Fruit fly (Drosophila melanogaster) whole organism, embryonic: Measurements from ENCODE around the gene rt.
A peak's percentile ranks its signal among the peaks of the same experiment; 100 is the strongest.

Experiments
- ATbp ChIP-seq: fragments of 200-800 bp; sonication (Bioruptor generic); optimal IDR thresholded peaks from 2 replicates; lab custom pipeline; 2017; ENCODE audit warnings: missing biosample characterization, mild to moderate bottlenecking, missing genetic modification characterization, missing genetic modification reagents
- Bdp1 ChIP-seq: fragments of 200-800 bp; sonication (Bioruptor generic); optimal IDR thresholded peaks from 3 replicates; lab custom pipeline; 2016; ENCODE audit warnings: missing biosample characterization, missing genetic modification characterization
- Bgb ChIP-seq: fragments of 200-800 bp; sonication (Bioruptor generic); IDR thresholded peaks from 2 replicates; pipeline ENCODE4 v1.3.6; 2022; ENCODE audit warnings: missing biosample characterization, missing genetic modification characterization; ENCODE audit not compliant: partially characterized antibody
- C15 ChIP-seq: fragments of 200-800 bp; sonication (Bioruptor generic); IDR thresholded peaks from 3 replicates; pipeline ENCODE4 v1.3.6; 2022; ENCODE audit warnings: missing biosample characterization, missing genetic modification characterization
- CG10543 ChIP-seq: fragments of 200-800 bp; sonication (Bioruptor generic); optimal IDR thresholded peaks from 3 replicates; lab custom pipeline; 2017; ENCODE audit warnings: missing biosample characterization, mild to moderate bottlenecking, missing genetic modification characterization, moderate library complexity
- CG11695 ChIP-seq: fragments of 200-800 bp; sonication (Bioruptor generic); IDR thresholded peaks from 3 replicates; pipeline ENCODE4 v1.3.6; 2022; ENCODE audit warnings: missing biosample characterization, missing genetic modification characterization
- CG13287 ChIP-seq: fragments of 200-800 bp; sonication (Bioruptor generic); IDR thresholded peaks from 2 replicates; pipeline ENCODE4 v1.3.6; 2022; ENCODE audit warnings: missing biosample characterization, missing genetic modification characterization; ENCODE audit not compliant: partially characterized antibody
- CG15696 ChIP-seq: fragments of 200-800 bp; sonication (Bioruptor generic); optimal IDR thresholded peaks from 2 replicates; lab custom pipeline; 2019; ENCODE audit warnings: missing biosample characterization, mild to moderate bottlenecking, missing genetic modification characterization, moderate library complexity
- CG1647 ChIP-seq: fragments of 200-800 bp; sonication (Bioruptor generic); optimal IDR thresholded peaks from 3 replicates; lab custom pipeline; 2016; ENCODE audit warnings: missing biosample characterization, missing genetic modification characterization
- CG17912 ChIP-seq: fragments of 200-800 bp; sonication (Bioruptor generic); optimal IDR thresholded peaks from 2 replicates; lab custom pipeline; 2018; ENCODE audit warnings: missing biosample characterization, mild to moderate bottlenecking, missing genetic modification characterization
- CG1792 ChIP-seq: fragments of 200-800 bp; sonication (Bioruptor generic); optimal IDR thresholded peaks from 2 replicates; lab custom pipeline; 2016; ENCODE audit warnings: missing biosample characterization, missing genetic modification characterization
- CG3163 ChIP-seq: fragments of 200-800 bp; sonication (Bioruptor generic); optimal IDR thresholded peaks from 3 replicates; lab custom pipeline; 2016; ENCODE audit warnings: missing biosample characterization, missing genetic modification characterization
- CG32772 ChIP-seq: fragments of 200-800 bp; sonication (Bioruptor generic); IDR thresholded peaks from 2 replicates; pipeline ENCODE4 v1.3.6; 2022; ENCODE audit warnings: missing biosample characterization, missing genetic modification characterization
- CG6791 ChIP-seq: fragments of 200-800 bp; sonication (Bioruptor generic); IDR thresholded peaks from 3 replicates; pipeline ENCODE4 v1.3.6; 2022; ENCODE audit warnings: missing biosample characterization, missing genetic modification characterization; ENCODE audit not compliant: partially characterized antibody
- CG7839 ChIP-seq: fragments of 200-800 bp; sonication (Bioruptor generic); optimal IDR thresholded peaks from 3 replicates; lab custom pipeline; 2018; ENCODE audit warnings: missing biosample characterization, mild to moderate bottlenecking, missing genetic modification characterization, moderate library complexity
- CG9609 ChIP-seq: fragments of 200-800 bp; sonication (Bioruptor generic); optimal IDR thresholded peaks from 3 replicates; lab custom pipeline; 2016; ENCODE audit warnings: missing biosample characterization, missing genetic modification characterization
- Dbx ChIP-seq: fragments of 200-800 bp; sonication (Bioruptor generic); IDR thresholded peaks from 3 replicates; pipeline ENCODE4 v1.3.6; 2022; ENCODE audit warnings: missing biosample characterization, missing genetic modification characterization
- Dfd ChIP-seq, 2 experiments: fragments of >200 bp; optimal IDR thresholded peaks; 2 replicates each; lab custom pipeline; 2017; ENCODE audit warnings: missing biosample characterization in 2 of 2, missing genetic modification characterization in 2 of 2
- Ets65A ChIP-seq: fragments of 200-800 bp; sonication (Bioruptor generic); peaks from one replicate; lab custom pipeline; 2016; ENCODE audit warnings: missing biosample characterization, missing genetic modification characterization
- Ets97D ChIP-seq: fragments of 200-800 bp; sonication (Bioruptor generic); optimal IDR thresholded peaks from 3 replicates; lab custom pipeline; 2016; ENCODE audit warnings: missing biosample characterization, missing genetic modification characterization
- Gsc ChIP-seq: fragments of 200-800 bp; sonication (Bioruptor generic); IDR thresholded peaks from 2 replicates; pipeline ENCODE4 v1.3.6; 2022; ENCODE audit warnings: missing biosample characterization, missing genetic modification characterization
- Hey ChIP-seq: fragments of 200-800 bp; sonication (Bioruptor generic); optimal IDR thresholded peaks from 3 replicates; lab custom pipeline; 2018; ENCODE audit warnings: missing biosample characterization, mild to moderate bottlenecking, missing genetic modification characterization
- Hr3 ChIP-seq: fragments of 200-800 bp; sonication (Bioruptor generic); optimal IDR thresholded peaks from 3 replicates; lab custom pipeline; 2016; ENCODE audit warnings: missing biosample characterization, missing genetic modification characterization
- Lhr ChIP-seq: fragments of 200-800 bp; sonication (Bioruptor generic); optimal IDR thresholded peaks from 3 replicates; lab custom pipeline; 2017; ENCODE audit warnings: mild to moderate bottlenecking, missing biosample characterization, missing genetic modification reagents, missing genetic modification characterization
- Mad ChIP-seq: fragments of 200-800 bp; sonication (Bioruptor generic); optimal IDR thresholded peaks from 2 replicates; lab custom pipeline; 2016; ENCODE audit warnings: missing biosample characterization, missing genetic modification characterization
- Mrtf ChIP-seq: fragments of 200-800 bp; sonication (Bioruptor generic); IDR thresholded peaks from 3 replicates; pipeline ENCODE4 v1.3.6; 2022; ENCODE audit warnings: missing biosample characterization, missing genetic modification characterization
- Taf1 ChIP-seq: fragments of 200-800 bp; sonication (Bioruptor generic); IDR thresholded peaks from 2 replicates; pipeline ENCODE4 v1.3.6; 2022; ENCODE audit warnings: missing biosample characterization, missing genetic modification characterization
- chif ChIP-seq, 2 experiments: fragments of 200-800 bp; sonication (Bioruptor generic); optimal IDR thresholded peaks; 3 replicates each; lab custom pipeline; 2016; ENCODE audit warnings: missing biosample characterization in 2 of 2, missing genetic modification characterization in 2 of 2
- chm ChIP-seq: fragments of 200-800 bp; sonication (Bioruptor generic); IDR thresholded peaks from 2 replicates; pipeline ENCODE4 v1.3.6; 2022; ENCODE audit warnings: missing biosample characterization, missing genetic modification characterization
- ci ChIP-seq: fragments of 200-800 bp; sonication (Bioruptor generic); IDR thresholded peaks from 3 replicates; pipeline ENCODE4 v1.3.6; 2022; ENCODE audit warnings: missing biosample characterization, missing genetic modification characterization
- crp ChIP-seq, 2 experiments: fragments of 200-800 bp; sonication (Bioruptor generic); optimal IDR thresholded peaks; 2 replicates in 1 of 2; 3 replicates in 1 of 2; lab custom pipeline; 2017; ENCODE audit warnings: missing biosample characterization in 2 of 2, missing genetic modification characterization in 2 of 2, mild to moderate bottlenecking in 1 of 2, moderate library complexity in 1 of 2
- dmrt99B ChIP-seq: fragments of 200-800 bp; sonication (Bioruptor generic); optimal IDR thresholded peaks from 2 replicates; lab custom pipeline; 2018; ENCODE audit warnings: missing biosample characterization, mild to moderate bottlenecking, missing genetic modification characterization, moderate library complexity
- gsb-n ChIP-seq: fragments of 200-800 bp; sonication (Bioruptor generic); optimal IDR thresholded peaks from 3 replicates; lab custom pipeline; 2018; ENCODE audit warnings: missing biosample characterization, mild to moderate bottlenecking, missing genetic modification characterization
- lilli ChIP-seq: fragments of 200-800 bp; sonication (Bioruptor generic); optimal IDR thresholded peaks from 3 replicates; lab custom pipeline; 2016; ENCODE audit warnings: missing biosample characterization, missing genetic modification characterization
- lmd ChIP-seq: fragments of 200-800 bp; sonication (Bioruptor generic); IDR thresholded peaks from 2 replicates; pipeline ENCODE4 v1.3.6; 2022; ENCODE audit warnings: missing biosample characterization, missing genetic modification characterization
- lola ChIP-seq, 3 experiments: fragments of >200 bp in 2 of 3; fragments of 200-800 bp in 1 of 3; sonication (Bioruptor generic) in 1 of 3; optimal IDR thresholded peaks; 2 replicates each; lab custom pipeline; 2017 to 2019; ENCODE audit warnings: missing biosample characterization in 3 of 3, missing genetic modification characterization in 3 of 3, mild to moderate bottlenecking in 1 of 3, moderate library complexity in 1 of 3
- lov ChIP-seq, 2 experiments: fragments of 200-800 bp in 1 of 2; fragments of >200 bp in 1 of 2; sonication (Bioruptor generic) in 1 of 2; IDR thresholded peaks in 1 of 2; optimal IDR thresholded peaks in 1 of 2; 2 replicates in 1 of 2; 3 replicates in 1 of 2; pipeline versions ENCODE4 v1.3.6 to Lab custom; 2017 to 2022; ENCODE audit warnings: missing biosample characterization in 1 of 2, missing genetic modification characterization in 1 of 2
- nmo ChIP-seq: fragments of 200-800 bp; sonication (Bioruptor generic); optimal IDR thresholded peaks from 2 replicates; lab custom pipeline; 2018; ENCODE audit warnings: missing biosample characterization, mild to moderate bottlenecking, missing genetic modification characterization, moderate library complexity
- onecut ChIP-seq: fragments of 200-800 bp; sonication (Bioruptor generic); IDR thresholded peaks from 2 replicates; pipeline ENCODE4 v1.3.6; 2022; ENCODE audit warnings: missing biosample characterization, missing genetic modification characterization
- pfk ChIP-seq: fragments of 200-800 bp; sonication (Bioruptor generic); optimal IDR thresholded peaks from 2 replicates; lab custom pipeline; 2018; ENCODE audit warnings: missing biosample characterization, mild to moderate bottlenecking, missing genetic modification characterization, moderate library complexity
- seq ChIP-seq: fragments of 200-800 bp; sonication (Bioruptor generic); IDR thresholded peaks from 2 replicates; pipeline ENCODE4 v1.3.6; 2022; ENCODE audit warnings: missing biosample characterization, missing genetic modification characterization
- sna ChIP-seq: fragments of 200-800 bp; sonication (Bioruptor generic); IDR thresholded peaks from 2 replicates; pipeline ENCODE4 v1.3.6; 2022; ENCODE audit warnings: missing biosample characterization, missing genetic modification characterization; ENCODE audit not compliant: partially characterized antibody
- stwl ChIP-seq: fragments of 200-800 bp; sonication (Bioruptor generic); optimal IDR thresholded peaks from 3 replicates; lab custom pipeline; 2018; ENCODE audit warnings: missing biosample characterization, mild to moderate bottlenecking, missing genetic modification characterization, moderate library complexity
- tin ChIP-seq: fragments of 200-800 bp; sonication (Bioruptor generic); optimal IDR thresholded peaks from 3 replicates; lab custom pipeline; 2016; ENCODE audit warnings: missing biosample characterization, missing genetic modification characterization
- toy ChIP-seq: fragments of 200-800 bp; sonication (Bioruptor generic); IDR thresholded peaks from 2 replicates; pipeline ENCODE4 v1.3.6; 2022; ENCODE audit warnings: missing biosample characterization, missing genetic modification characterization
- wek ChIP-seq: fragments of 200-800 bp; sonication (Bioruptor generic); optimal IDR thresholded peaks from 3 replicates; lab custom pipeline; 2018; ENCODE audit warnings: missing biosample characterization, mild to moderate bottlenecking, missing genetic modification characterization, moderate library complexity
- zen2 ChIP-seq: fragments of 200-800 bp; sonication (Bioruptor generic); IDR thresholded peaks from 3 replicates; pipeline ENCODE4 v1.3.6; 2022; ENCODE audit warnings: missing biosample characterization, missing genetic modification characterization; ENCODE audit not compliant: partially characterized antibody
- zfh2 ChIP-seq: fragments of 200-800 bp; sonication (Bioruptor generic); optimal IDR thresholded peaks from 2 replicates; lab custom pipeline; 2016; ENCODE audit warnings: missing biosample characterization, missing genetic modification characterization

Gene rt

dm6 chr3L:11534391-11535246 is 53.0 kb downstream of the rt start (continued):
- no peak for TF ChIP-seq onecut (GFP tag; lab: Robert Waterston, UW)
- no peak for TF ChIP-seq Lhr (GFP tag; lab: Kevin White, UChicago)
- peak; percentile 48; the same call in 1 of the 2 replicates for TF ChIP-seq lmd (GFP tag; lab: Robert Waterston, UW)
- peak; percentile 58; the same call in 2 of the 3 replicates for TF ChIP-seq CG6791
- TF ChIP-seq zen2 (GFP tag; lab: Robert Waterston, UW) = 0 out of 3 replicates have a peak, but pooled peaks have one; percentile 48
- TF ChIP-seq CG7839 = peak; percentile 48
- TF ChIP-seq Bgb (GFP tag; lab: Robert Waterston, UW) = peak; percentile 55; the same call in 1 of the 2 replicates
- no peak for TF ChIP-seq Hr3
- TF ChIP-seq pfk (GFP tag; lab: Kevin White, UChicago) = no peak
- TF ChIP-seq ATbp = no peak
- TF ChIP-seq sna = no peak
- no peak for TF ChIP-seq tin (GFP tag; lab: Kevin White, UChicago)
- peak; percentile 55 for TF ChIP-seq CG10543 (GFP tag; lab: Kevin White, UChicago)
- TF ChIP-seq toy = no peak
- no peak for TF ChIP-seq Taf1
- no peak for TF ChIP-seq CG15696 (tag; lab: Kevin White, UChicago)
- TF ChIP-seq gsb-n = no peak
- no peak for TF ChIP-seq CG1647 (GFP tag; lab: Kevin White, UChicago)
- TF ChIP-seq Gsc (GFP tag; lab: Robert Waterston, UW) = no peak
- no peak for TF ChIP-seq lola (GFP tag; optimal IDR thresholded peaks at IDR 0.05; lab: Kevin White, UChicago)
- no peak for TF ChIP-seq Mad (GFP tag; lab: Kevin White, UChicago)
- TF ChIP-seq Ets97D (GFP tag; lab: Kevin White, UChicago) = no peak
- TF ChIP-seq stwl (tag; lab: Kevin White, UChicago) = peak; percentile 7
- TF ChIP-seq seq = no peak
- TF ChIP-seq zfh2 (GFP tag; lab: Kevin White, UChicago) = no peak
- TF ChIP-seq CG1792 (GFP tag; lab: Kevin White, UChicago) = no peak
- peak; percentile 28 for TF ChIP-seq dmrt99B (tag; lab: Kevin White, UChicago)
- TF ChIP-seq CG32772 (GFP tag; lab: Robert Waterston, UW) = no peak
- TF ChIP-seq Mrtf (GFP tag; lab: Robert Waterston, UW) = no peak
- TF ChIP-seq C15 (GFP tag; lab: Robert Waterston, UW) = no peak
- peak; percentile 38; the same call in 1 of the 2 replicates for TF ChIP-seq CG13287 (GFP tag; lab: Robert Waterston, UW)
- no peak for TF ChIP-seq chif (GFP tag; optimal IDR thresholded peaks at IDR 0.05; lab: Kevin White, UChicago)
- no peak for TF ChIP-seq lilli (GFP tag; lab: Kevin White, UChicago)
- TF ChIP-seq CG3163 (GFP tag; lab: Kevin White, UChicago) = no peak
- peak in 1 of 2 experiments; percentile 80 for TF ChIP-seq crp (GFP tag; optimal IDR thresholded peaks at IDR 0.05; lab: Kevin White, UChicago)
- peak; percentile 85 for TF ChIP-seq CG11695
- no peak for TF ChIP-seq Ets65A (GFP tag; lab: Kevin White, UChicago)
- no peak for TF ChIP-seq CG9609
- no peak for TF ChIP-seq lov (optimal IDR thresholded peaks at IDR 0.05; lab: Kevin White, UChicago)
- TF ChIP-seq lov (GFP tag; IDR thresholded peaks at IDR 0.05; lab: Robert Waterston, UW) = no peak
- peak; percentile 17 for TF ChIP-seq nmo
- no peak for TF ChIP-seq CG17912 (GFP tag; lab: Kevin White, UChicago)
- peak; percentile 64; the same call in 1 of the 2 replicates for TF ChIP-seq chm (GFP tag; lab: Robert Waterston, UW)
- no peak for TF ChIP-seq Dfd (GFP tag; optimal IDR thresholded peaks at IDR 0.05; lab: Kevin White, UChicago)
- no peak for TF ChIP-seq Bdp1 (GFP tag; lab: Kevin White, UChicago)
- TF ChIP-seq Dbx (GFP tag; lab: Robert Waterston, UW) = peak; percentile 29; the same call in 1 of the 3 replicates
- no peak for TF ChIP-seq wek (GFP tag; lab: Kevin White, UChicago)
- peak; percentile 36; the same call in 2 of the 3 replicates for TF ChIP-seq ci (GFP tag; lab: Robert Waterston, UW)
- no peak for TF ChIP-seq Hey (tag; lab: Kevin White, UChicago)
